Worm (Caenorhabditis elegans) whole organism, L4 larva: ENCODE data around the gene srt-43.

ENCODE experiments used
- F44E2.7 ChIP-seq: fragments of 200-800 bp; sonication (Bioruptor generic); IDR thresholded peaks from 2 replicates; pipeline ENCODE4 v2.1.2; 2022; ENCODE audit warnings: missing genetic modification characterization, missing compliant biosample characterization
- Y48G9A.11 ChIP-seq: fragments of 200-800 bp; sonication (Bioruptor generic); IDR thresholded peaks from 2 replicates; pipeline ENCODE4 v1.3.6; 2022; ENCODE audit warnings: missing genetic modification reagents, missing genetic modification characterization, missing compliant biosample characterization
- Y5F2A.4 ChIP-seq: fragments of 200-800 bp; sonication (Bioruptor generic); optimal IDR thresholded peaks from 2 replicates; lab custom pipeline; 2018; ENCODE audit warnings: mild to moderate bottlenecking, missing genetic modification characterization, missing compliant biosample characterization
- ZK546.5 ChIP-seq, 2 experiments: sonication (generic microtip); optimal IDR thresholded peaks; 2 replicates each; lab custom pipeline; 2017; ENCODE audit warnings: missing biosample characterization in 2 of 2, missing genetic modification characterization in 2 of 2
- aha-1 ChIP-seq: fragments of 150-350 bp; peaks from one replicate; lab custom pipeline; 2014; ENCODE audit warnings: missing biosample characterization, missing genetic modification characterization
- ceh-32 ChIP-seq: sonication (generic microtip); optimal IDR thresholded peaks from 2 replicates; lab custom pipeline; 2016; ENCODE audit warnings: mild to moderate bottlenecking, missing genetic modification characterization, missing compliant biosample characterization; ENCODE audit not compliant: poor library complexity
- ceh-44 ChIP-seq: fragments of 200-800 bp; sonication (Bioruptor generic); IDR thresholded peaks from 2 replicates; pipeline ENCODE4 v1.3.6; 2022; ENCODE audit warnings: missing genetic modification reagents, missing genetic modification characterization, missing compliant biosample characterization
- ceh-62 ChIP-seq: sonication (generic microtip); optimal IDR thresholded peaks from 2 replicates; lab custom pipeline; 2017; ENCODE audit warnings: missing biosample characterization, missing genetic modification characterization
- ceh-82 ChIP-seq: sonication (generic microtip); optimal IDR thresholded peaks from 2 replicates; lab custom pipeline; 2017; ENCODE audit warnings: missing biosample characterization, missing genetic modification characterization
- daf-16 ChIP-seq, 3 experiments: sonication (generic microtip); optimal IDR thresholded peaks; 2 replicates each; lab custom pipeline; 2016 to 2017; ENCODE audit warnings: missing genetic modification characterization in 3 of 3, missing genetic modification reagents in 3 of 3, mild to moderate bottlenecking in 2 of 3, missing compliant biosample characterization in 2 of 3, missing biosample characterization in 1 of 3, moderate library complexity in 1 of 3
- dmd-6 ChIP-seq: fragments of 200-800 bp; sonication (Bioruptor generic); IDR thresholded peaks from 2 replicates; pipeline ENCODE4 v1.3.6; 2022; ENCODE audit warnings: missing genetic modification reagents, missing genetic modification characterization, missing compliant biosample characterization
- dpl-1 ChIP-seq: fragments of 150-350 bp; optimal IDR thresholded peaks from 2 replicates; lab custom pipeline; 2014; ENCODE audit warnings: missing biosample characterization, missing genetic modification reagents, missing genetic modification characterization
- duxl-1 ChIP-seq: sonication (generic microtip); optimal IDR thresholded peaks from 2 replicates; lab custom pipeline; 2016; ENCODE audit warnings: mild to moderate bottlenecking, missing genetic modification characterization, moderate library complexity, missing compliant biosample characterization; ENCODE audit not compliant: poor library complexity
- dve-1 ChIP-seq: sonication (generic microtip); optimal IDR thresholded peaks from 2 replicates; lab custom pipeline; 2017; ENCODE audit warnings: antibody characterized with exemption, mild to moderate bottlenecking, missing genetic modification characterization, missing compliant biosample characterization; ENCODE audit not compliant: insufficient read depth
- egl-27 ChIP-seq: sonication (generic microtip); optimal IDR thresholded peaks from 3 replicates; lab custom pipeline; 2017; ENCODE audit warnings: missing biosample characterization, missing genetic modification reagents, missing genetic modification characterization
- hif-1 ChIP-seq, 2 experiments: sonication (generic microtip); optimal IDR thresholded peaks; 2 replicates each; lab custom pipeline; 2016 to 2017; ENCODE audit warnings: missing compliant biosample characterization in 2 of 2, missing genetic modification characterization in 2 of 2, missing genetic modification reagents in 2 of 2, missing genotype in 2 of 2, mild to moderate bottlenecking in 1 of 2
- hlh-11 ChIP-seq: fragments of 200-800 bp; sonication (Bioruptor generic); optimal IDR thresholded peaks from 2 replicates; lab custom pipeline; 2018; ENCODE audit warnings: mild to moderate bottlenecking, missing genetic modification characterization, missing compliant biosample characterization
- hmg-1.1 ChIP-seq: fragments of 200-800 bp; sonication (Bioruptor generic); IDR thresholded peaks from 2 replicates; pipeline ENCODE4 v1.3.6; 2022; ENCODE audit warnings: missing genetic modification reagents, missing genetic modification characterization, missing compliant biosample characterization
- lim-7 ChIP-seq: fragments of 200-800 bp; sonication (Bioruptor generic); IDR thresholded peaks from 2 replicates; pipeline ENCODE4 v1.3.6; 2022; ENCODE audit warnings: missing genetic modification characterization, missing compliant biosample characterization
- lin-38 ChIP-seq: fragments of 200-800 bp; sonication (Bioruptor generic); IDR thresholded peaks from 2 replicates; pipeline ENCODE4 v1.3.6; 2022; ENCODE audit warnings: missing genetic modification reagents, missing genetic modification characterization, missing compliant biosample characterization
- madf-5 ChIP-seq, 2 experiments: fragments of 200-800 bp; sonication (Bioruptor generic); IDR thresholded peaks; 2 replicates each; pipeline ENCODE4 v1.3.6; 2022; ENCODE audit warnings: missing compliant biosample characterization in 2 of 2, missing genetic modification characterization in 2 of 2
- mdl-1 ChIP-seq, 2 experiments: fragments of 150-350 bp in 1 of 2; sonication (generic microtip) in 1 of 2; optimal IDR thresholded peaks; 2 replicates each; lab custom pipeline; 2014 to 2017; ENCODE audit warnings: missing biosample characterization in 2 of 2, missing genetic modification characterization in 2 of 2
- mdt-29 ChIP-seq: fragments of 200-800 bp; sonication (Bioruptor generic); IDR thresholded peaks from 2 replicates; pipeline ENCODE4 v1.3.6; 2022; ENCODE audit warnings: missing genetic modification reagents, missing genetic modification characterization, missing compliant biosample characterization
- nhr-102 ChIP-seq: sonication (generic microtip); optimal IDR thresholded peaks from 2 replicates; lab custom pipeline; 2016; ENCODE audit warnings: mild to moderate bottlenecking, missing genetic modification characterization, moderate library complexity, missing compliant biosample characterization
- nhr-11 ChIP-seq: fragments of 150-350 bp; optimal IDR thresholded peaks from 2 replicates; lab custom pipeline; 2014; ENCODE audit warnings: missing biosample characterization, missing genetic modification characterization
- nhr-28 ChIP-seq: fragments of 150-350 bp; optimal IDR thresholded peaks from 2 replicates; lab custom pipeline; 2014; ENCODE audit warnings: missing biosample characterization, missing genetic modification characterization
- nhr-48 ChIP-seq: sonication (generic microtip); optimal IDR thresholded peaks from 2 replicates; lab custom pipeline; 2016; ENCODE audit warnings: mild to moderate bottlenecking, missing genetic modification characterization, missing compliant biosample characterization
- nhr-76 ChIP-seq: fragments of 150-350 bp; optimal IDR thresholded peaks from 2 replicates; lab custom pipeline; 2014; ENCODE audit warnings: missing biosample characterization, missing genetic modification characterization
- pha-4 ChIP-seq, 2 experiments: fragments of 150-350 bp in 1 of 2; fragments of 200-800 bp in 1 of 2; sonication (Bioruptor generic) in 1 of 2; IDR thresholded peaks in 1 of 2; optimal IDR thresholded peaks in 1 of 2; 2 replicates each; pipeline versions ENCODE4 v1.3.6 to Lab custom; 2014 to 2022; ENCODE audit warnings: missing genetic modification characterization in 2 of 2, missing genetic modification reagents in 2 of 2, missing biosample characterization in 1 of 2, missing compliant biosample characterization in 1 of 2
- pqm-1 ChIP-seq: sonication (generic microtip); optimal IDR thresholded peaks from 2 replicates; lab custom pipeline; 2017; ENCODE audit warnings: missing biosample characterization, missing genetic modification characterization
- saeg-2 ChIP-seq: fragments of 200-800 bp; sonication (Bioruptor generic); IDR thresholded peaks from 2 replicates; pipeline ENCODE4 v1.3.6; 2022; ENCODE audit warnings: missing genetic modification reagents, missing genetic modification characterization, missing compliant biosample characterization
- snpc-1.2 ChIP-seq: fragments of 200-800 bp; sonication (Bioruptor generic); IDR thresholded peaks from 2 replicates; pipeline ENCODE4 v1.3.6; 2022; ENCODE audit warnings: missing genetic modification reagents, missing genetic modification characterization, missing compliant biosample characterization
- spr-1 ChIP-seq: sonication (generic microtip); optimal IDR thresholded peaks from 2 replicates; lab custom pipeline; 2016; ENCODE audit warnings: mild to moderate bottlenecking, missing genetic modification characterization, missing compliant biosample characterization
- tra-1 ChIP-seq: fragments of 200-800 bp; sonication (Bioruptor generic); IDR thresholded peaks from 2 replicates; pipeline ENCODE4 v1.3.6; 2022; ENCODE audit warnings: missing genetic modification reagents, missing genetic modification characterization, missing compliant biosample characterization
- unc-130 ChIP-seq: sonication (generic microtip); optimal IDR thresholded peaks from 2 replicates; lab custom pipeline; 2016; ENCODE audit warnings: missing genetic modification reagents, missing genetic modification characterization, missing compliant biosample characterization
- unc-62 ChIP-seq, 3 experiments: fragments of 150-350 bp in 1 of 3; sonication (generic microtip); optimal IDR thresholded peaks in 2 of 3; peaks in 1 of 3; 1 replicate in 1 of 3; 2 replicates in 2 of 3; lab custom pipeline; 2014 to 2017; ENCODE audit warnings: missing biosample characterization in 3 of 3, missing genetic modification characterization in 3 of 3, missing genetic modification reagents in 3 of 3, missing genotype in 1 of 3
- zag-1 ChIP-seq: fragments of 150-350 bp; optimal IDR thresholded peaks from 2 replicates; lab custom pipeline; 2014; ENCODE audit warnings: missing biosample characterization, missing genetic modification characterization

Gene srt-43

DNA sequence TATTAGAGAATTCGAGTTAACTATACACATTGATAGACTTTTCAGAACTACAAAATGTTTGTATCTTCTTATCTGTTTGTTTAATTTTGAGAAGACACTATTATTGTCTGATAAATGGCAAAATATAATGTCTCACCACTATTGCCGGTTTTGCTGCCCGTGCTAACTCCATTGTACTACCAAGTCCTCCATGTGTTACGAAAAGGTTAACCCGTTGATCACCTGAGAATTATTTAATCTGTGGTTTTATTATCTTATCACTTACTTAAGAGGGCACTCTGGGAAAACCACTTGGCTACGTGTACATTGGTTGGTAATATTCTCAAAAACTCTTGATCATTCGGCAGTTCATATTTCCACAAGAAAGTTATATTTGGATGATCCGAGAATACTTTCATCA, 26.9 kb downstream of the srt-43 start:
- TF ChIP-seq hmg-1.1 (GFP tag; lab: Robert Waterston, UW) (no peak), dmd-6 (GFP tag; lab: Robert Waterston, UW) (no peak), mdt-29 (GFP tag; lab: Robert Waterston, UW) (no peak), dve-1 (peak; percentile 38), nhr-28 (tag; lab: Kevin White, UChicago) (peak; percentile 29), Y48G9A.11 (GFP tag; lab: Robert Waterston, UW) (no peak), dpl-1 (no peak), zag-1 (no peak), nhr-11 (tag; lab: Kevin White, UChicago) (no peak), aha-1 (tag; lab: Kevin White, UChicago) (no peak), nhr-48 (no peak), hlh-11 (peak; percentile 34), ZK546.5 (tag; optimal IDR thresholded peaks at IDR 0.05; lab: Kevin White, UChicago) (no peak), nhr-102 (tag; lab: Kevin White, UChicago) (no peak), lim-7 (GFP tag; lab: Robert Waterston, UW) (no peak), saeg-2 (GFP tag; lab: Robert Waterston, UW) (no peak), ceh-62 (tag; lab: Kevin White, UChicago) (no peak)

DNA sequence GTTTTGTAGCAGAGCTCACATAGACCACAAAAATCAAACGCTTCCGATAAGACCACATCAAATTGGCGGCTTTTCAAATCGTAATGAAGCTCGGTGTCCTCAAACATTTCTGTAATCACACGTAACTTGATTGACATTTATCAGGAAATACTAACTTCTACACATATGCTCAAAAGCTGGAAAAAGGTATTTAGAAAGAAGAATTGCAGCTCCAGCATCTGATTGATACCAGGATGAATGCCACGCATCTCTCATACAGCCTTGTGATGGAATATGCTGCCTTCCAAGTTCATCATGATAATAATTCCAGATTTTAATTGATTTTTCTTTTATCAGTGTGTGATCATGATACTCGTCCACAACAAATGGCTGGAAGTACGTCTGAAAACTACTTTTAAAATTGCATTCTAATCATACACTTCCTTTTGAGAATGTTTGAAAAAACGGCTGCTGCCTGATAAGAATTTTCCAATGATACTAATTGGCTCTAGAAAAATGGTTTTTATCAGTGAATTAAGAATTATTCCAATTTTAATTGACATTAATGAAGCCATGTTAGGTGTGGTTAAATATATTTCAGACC, 28.0 kb downstream of the srt-43 start:
- TF ChIP-seq pqm-1 (peak; percentile 52), aha-1 (tag; lab: Kevin White, UChicago) (no peak), dmd-6 (GFP tag; lab: Robert Waterston, UW) (peak; percentile 81), nhr-48 (peak; percentile 53), unc-130 (no peak), unc-62 (GFP tag; optimal IDR thresholded peaks at IDR 0.05 in 1 of 2; lab: Kevin White, UChicago) (peak in 1 of 2 experiments; percentile 83), unc-62 (tag; optimal IDR thresholded peaks at IDR 0.05; lab: Kevin White, UChicago) (no peak), egl-27 (tag; lab: Kevin White, UChicago) (no peak), ceh-44 (GFP tag; lab: Robert Waterston, UW) (no peak), ZK546.5 (tag; optimal IDR thresholded peaks at IDR 0.05; lab: Kevin White, UChicago) (no peak), F44E2.7 (GFP tag; lab: Robert Waterston, UW) (no peak), lin-38 (GFP tag; lab: Robert Waterston, UW) (no peak), hif-1 (tag; optimal IDR thresholded peaks at IDR 0.05; lab: Kevin White, UChicago) (no peak), ceh-82 (tag; lab: Kevin White, UChicago) (no peak), Y5F2A.4 (GFP tag; lab: Kevin White, UChicago) (no peak), tra-1 (GFP tag; lab: Robert Waterston, UW) (0 out of 2 replicates have a peak, but pooled peaks have one; percentile 36), madf-5 (GFP tag; IDR thresholded peaks at IDR 0.05; lab: Robert Waterston, UW) (no peak), nhr-76 (tag; lab: Kevin White, UChicago) (no peak), dve-1 (peak; percentile 21)

DNA sequence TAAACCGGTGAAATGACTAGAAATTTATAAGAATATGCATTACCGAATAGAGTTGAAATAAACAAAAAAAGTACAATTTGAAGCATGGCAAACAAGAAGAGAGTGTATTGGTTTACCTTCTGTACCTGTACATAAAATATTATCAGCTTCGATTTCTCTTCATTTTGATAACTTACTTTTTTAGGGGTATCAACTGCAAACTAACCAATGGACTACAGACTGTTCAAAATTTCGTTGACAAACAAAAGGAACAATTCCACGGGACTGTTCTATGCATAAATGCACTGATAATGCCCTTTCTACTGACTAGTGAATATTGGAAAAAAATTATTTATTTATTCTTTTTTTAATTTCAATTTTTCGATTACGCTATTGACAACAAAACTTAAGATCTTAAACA, 28.9 kb downstream of the srt-43 start, which contains the start of gene ugt-6:
ugt-6 (minus strand) TSS at position 233 of the 400 bp plus-strand sequence.
- TF ChIP-seq nhr-28 (tag; lab: Kevin White, UChicago): peak; percentile 75
- no peak for TF ChIP-seq daf-16 (GFP tag; optimal IDR thresholded peaks at IDR 0.05; lab: Kevin White, UChicago)
- peak; percentile 82 for TF ChIP-seq daf-16 (tag; optimal IDR thresholded peaks at IDR 0.05; lab: Kevin White, UChicago)
- TF ChIP-seq snpc-1.2 (GFP tag; lab: Robert Waterston, UW): no peak

DNA sequence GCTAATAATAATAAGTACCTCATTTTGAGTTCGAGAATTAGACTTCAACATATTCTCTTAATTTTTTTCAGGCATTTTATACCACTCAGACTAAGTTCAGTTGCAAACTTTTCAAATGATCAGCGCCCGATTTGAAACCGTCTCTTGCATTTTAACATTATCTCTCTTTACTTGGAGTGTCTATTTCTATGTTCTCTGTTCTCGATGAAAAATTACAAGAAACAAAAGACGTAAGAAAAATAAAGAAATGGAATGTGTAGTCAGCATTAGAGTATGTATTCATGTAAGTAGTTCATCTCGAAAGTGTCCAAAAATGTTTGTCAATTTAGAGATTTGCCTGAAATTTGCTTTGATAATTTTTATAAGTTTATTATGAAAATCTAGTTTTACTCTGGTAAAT, 31.1 kb downstream of the srt-43 start, which contains the start of gene ugt-3:
ugt-3 (minus strand) TSS at position 101 of the 400 bp plus-strand sequence.
- TF ChIP-seq ceh-32 (no peak), duxl-1 (tag; lab: Kevin White, UChicago) (no peak), pha-4 (GFP tag; IDR thresholded peaks at IDR 0.05; lab: Robert Waterston, UW) (no peak), pha-4 (tag; optimal IDR thresholded peaks at IDR 0.05; lab: Kevin White, UChicago) (no peak), spr-1 (tag; lab: Kevin White, UChicago) (no peak), mdl-1 (tag; optimal IDR thresholded peaks at IDR 0.05; lab: Kevin White, UChicago) (no peak)
